Worm (Caenorhabditis elegans): ENCODE results near the gene Y50E8A.11.

Y50E8A.11 gene

DNA sequence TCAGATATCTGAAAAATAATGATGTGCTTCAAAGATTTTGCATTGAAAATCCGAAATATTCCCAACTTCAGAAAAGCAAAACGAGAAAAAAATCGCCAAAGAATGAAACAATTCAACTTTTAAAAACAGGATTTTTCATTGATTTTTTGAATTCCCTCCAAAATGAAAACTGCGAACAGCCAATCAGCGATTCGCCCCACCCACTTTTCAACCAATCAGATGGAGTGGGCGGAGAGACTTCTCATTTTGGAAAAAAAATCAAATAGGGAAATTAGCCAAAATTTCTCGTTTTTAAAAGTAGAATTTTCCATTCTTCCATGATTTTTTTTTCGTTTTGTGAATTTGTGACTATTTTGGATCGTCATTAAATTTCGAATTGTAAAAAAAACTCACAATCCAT lies 3.6 kb downstream of the Y50E8A.11 start:
- TF ChIP-seq fkh-10 (GFP tag; optimal IDR thresholded peaks at IDR 0.05) = no peak
- TF ChIP-seq dpl-1 (GFP tag; optimal IDR thresholded peaks at IDR 0.05) = peak in 1 of 3 experiments; percentile 12
- no peak for TF ChIP-seq nhr-20 (tag; optimal IDR thresholded peaks at IDR 0.05)
- TF ChIP-seq efl-1 (optimal IDR thresholded peaks at IDR 0.05) = no peak
- TF ChIP-seq efl-1 (GFP tag; optimal IDR thresholded peaks at IDR 0.05 in 1 of 2) = peak in 1 of 2 experiments; percentile 35

DNA sequence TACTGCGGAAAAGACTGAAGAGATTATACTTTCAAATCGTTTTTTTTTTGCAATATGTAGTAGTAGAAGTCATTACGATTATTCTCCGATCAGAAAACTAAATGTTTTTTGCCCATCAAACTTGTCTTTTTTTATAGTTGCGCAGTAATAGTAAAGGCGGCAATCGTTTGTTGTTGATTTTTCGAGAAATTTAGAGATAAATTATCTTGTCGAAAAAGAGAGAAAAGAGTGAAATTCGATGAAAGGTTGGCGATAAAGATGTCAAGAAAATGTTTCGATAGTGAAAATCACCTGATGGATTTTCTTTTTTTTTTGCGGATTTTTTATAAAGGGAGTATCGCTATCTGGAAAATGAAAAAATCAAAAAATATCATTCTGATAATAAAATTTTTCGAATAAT lies 7.2 kb downstream of the Y50E8A.11 start:
- TF ChIP-seq lin-14 (GFP tag; optimal IDR thresholded peaks at IDR 0.05) (peak; percentile 53), blmp-1 (tag; optimal IDR thresholded peaks at IDR 0.05) (peak; percentile 96), sptf-1 (tag; optimal IDR thresholded peaks at IDR 0.05) (no peak), elt-3 (tag; optimal IDR thresholded peaks at IDR 0.05) (peak in 1 of 6 experiments; percentile 60), snu-23 (GFP tag; optimal IDR thresholded peaks at IDR 0.05) (peak; percentile 18), nhr-85 (tag) (peak; percentile 74), nhr-20 (tag; optimal IDR thresholded peaks at IDR 0.05) (peak; percentile 25), hlh-4 (tag; optimal IDR thresholded peaks at IDR 0.05) (no peak), mep-1 (tag; optimal IDR thresholded peaks at IDR 0.05) (no peak), ztf-11 (tag; optimal IDR thresholded peaks at IDR 0.05) (no peak), efl-3 (GFP tag; optimal IDR thresholded peaks at IDR 0.05) (no peak), efl-1 (optimal IDR thresholded peaks at IDR 0.05) (no peak), efl-1 (GFP tag; optimal IDR thresholded peaks at IDR 0.05 in 1 of 2) (peak in 1 of 2 experiments; percentile 67), unc-130 (tag; optimal IDR thresholded peaks at IDR 0.05) (no peak), nhr-47 (tag; optimal IDR thresholded peaks at IDR 0.05) (no peak)

- TF ChIP-seq lin-14 (GFP tag; optimal IDR thresholded peaks at IDR 0.05) (peak; percentile 35), lin-39 (tag; optimal IDR thresholded peaks at IDR 0.05) (no peak), fkh-4 (tag; optimal IDR thresholded peaks at IDR 0.05; ENCODE audit: borderline replicate concordance) (no peak), ceh-8 (GFP tag; optimal IDR thresholded peaks at IDR 0.05) (peak; percentile 3)
Observed at ce11 chrV:14790792-14791191, 9.6 kb downstream of the Y50E8A.11 start.

DNA sequence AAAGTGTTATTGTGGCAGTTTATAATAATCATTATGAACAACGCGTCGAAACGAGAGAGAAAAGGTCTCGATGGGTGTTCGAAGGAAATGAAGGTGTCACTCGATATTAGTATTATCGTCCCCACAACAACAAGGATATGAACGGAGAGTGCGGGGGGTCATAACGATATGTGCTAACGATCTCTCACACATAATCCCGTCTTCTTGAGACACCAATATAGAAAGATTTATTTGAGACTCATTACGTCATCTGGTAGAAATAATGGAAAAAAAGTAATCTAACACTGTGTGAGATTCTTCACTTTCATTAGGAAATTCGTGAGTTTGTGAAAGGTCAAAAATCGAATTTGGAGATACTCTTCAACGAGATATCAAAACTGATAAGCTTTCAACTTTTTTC lies 10.5 kb downstream of the Y50E8A.11 start:
- no peak for TF ChIP-seq pag-3 (tag; optimal IDR thresholded peaks at IDR 0.05; ENCODE audit: borderline replicate concordance, insufficient read depth)
- TF ChIP-seq unc-62 (GFP tag; optimal IDR thresholded peaks at IDR 0.05) = no peak
- TF ChIP-seq xbp-1 (tag; optimal IDR thresholded peaks at IDR 0.05) = no peak
- TF ChIP-seq aha-1 (tag; optimal IDR thresholded peaks at IDR 0.05) = no peak
- TF ChIP-seq pqm-1 (tag; optimal IDR thresholded peaks at IDR 0.05) = no peak
- no peak for TF ChIP-seq nhr-77 (tag; optimal IDR thresholded peaks at IDR 0.05)
- no peak for TF ChIP-seq egl-13 (tag; optimal IDR thresholded peaks at IDR 0.05)
- TF ChIP-seq C16A3.4 (tag; optimal IDR thresholded peaks at IDR 0.05) = no peak
- no peak for TF ChIP-seq fkh-4 (tag; optimal IDR thresholded peaks at IDR 0.05; ENCODE audit: borderline replicate concordance)
- no peak for TF ChIP-seq snpc-4 (tag; optimal IDR thresholded peaks at IDR 0.05)
- no peak for TF ChIP-seq unc-98 (GFP tag; IDR thresholded peaks at IDR 0.05)
- no peak for TF ChIP-seq efl-3 (GFP tag; optimal IDR thresholded peaks at IDR 0.05)

- TF ChIP-seq zip-4 (GFP tag; optimal IDR thresholded peaks at IDR 0.05) (no peak), hlh-17 (GFP tag; optimal IDR thresholded peaks at IDR 0.05; ENCODE audit: borderline replicate concordance) (no peak), mdl-1 (tag; optimal IDR thresholded peaks at IDR 0.05) (no peak), ces-1 (GFP tag; optimal IDR thresholded peaks at IDR 0.05) (no peak), mab-9 (GFP tag; IDR thresholded peaks at IDR 0.05) (no peak), nhr-85 (tag) (peak; percentile 41)
Observed at ce11 chrV:14792346-14792745, 11.1 kb downstream of the Y50E8A.11 start.
